Fruit fly (Drosophila melanogaster) whole organism, embryonic: ENCODE results near the gene CG33230.
A peak's percentile ranks its signal among the peaks of the same experiment; 100 is the strongest.

Experiments
- CG10147 ChIP-seq: fragments of 200-800 bp; sonication (Bioruptor generic); optimal IDR thresholded peaks from 2 replicates; lab custom pipeline; 2019; ENCODE audit warnings: missing biosample characterization, mild to moderate bottlenecking, missing genetic modification characterization, moderate library complexity
- CG10431 ChIP-seq: fragments of 200-800 bp; sonication (Bioruptor generic); optimal IDR thresholded peaks from 3 replicates; lab custom pipeline; 2018; ENCODE audit warnings: missing biosample characterization, mild to moderate bottlenecking, missing genetic modification characterization
- CG10565 ChIP-seq: fragments of 200-800 bp; sonication (Bioruptor generic); optimal IDR thresholded peaks from 3 replicates; lab custom pipeline; 2016; ENCODE audit warnings: missing biosample characterization, mild to moderate bottlenecking, missing genetic modification characterization
- CG12391 ChIP-seq: fragments of 200-800 bp; sonication (Bioruptor generic); optimal IDR thresholded peaks from 3 replicates; lab custom pipeline; 2018; ENCODE audit warnings: missing biosample characterization, mild to moderate bottlenecking, missing genetic modification characterization, moderate library complexity
- CG14014 ChIP-seq: fragments of 200-800 bp; sonication (Bioruptor generic); IDR thresholded peaks from 2 replicates; pipeline ENCODE4 v1.3.6; 2022; ENCODE audit warnings: missing biosample characterization, missing genetic modification characterization
- CG14860 ChIP-seq: fragments of 200-800 bp; sonication (Bioruptor generic); IDR thresholded peaks from 3 replicates; pipeline ENCODE4 v1.3.6; 2022; ENCODE audit warnings: missing biosample characterization, missing genetic modification characterization; ENCODE audit not compliant: partially characterized antibody
- CG15479 ChIP-seq: fragments of 200-800 bp; sonication (Bioruptor generic); optimal IDR thresholded peaks from 3 replicates; lab custom pipeline; 2019; ENCODE audit warnings: missing biosample characterization, mild to moderate bottlenecking, missing genetic modification characterization, moderate library complexity
- CG30431 ChIP-seq: fragments of 200-800 bp; sonication (Bioruptor generic); optimal IDR thresholded peaks from 2 replicates; lab custom pipeline; 2017; ENCODE audit warnings: missing biosample characterization, missing genetic modification characterization
- CG3065 ChIP-seq: fragments of 200-800 bp; sonication (Bioruptor generic); optimal IDR thresholded peaks from 2 replicates; lab custom pipeline; 2016; ENCODE audit warnings: missing biosample characterization, missing genetic modification characterization
- CG31388 ChIP-seq: fragments of 200-800 bp; sonication (Bioruptor generic); optimal IDR thresholded peaks from 2 replicates; lab custom pipeline; 2016; ENCODE audit warnings: missing biosample characterization, missing genetic modification characterization
- CG32767 ChIP-seq: fragments of 200-800 bp; sonication (Bioruptor generic); IDR thresholded peaks from 2 replicates; pipeline ENCODE4 v1.3.6; 2022; ENCODE audit warnings: missing biosample characterization, missing genetic modification characterization
- CG3407 ChIP-seq: fragments of 200-800 bp; sonication (Bioruptor generic); optimal IDR thresholded peaks from 2 replicates; lab custom pipeline; 2018; ENCODE audit warnings: missing biosample characterization, mild to moderate bottlenecking, missing genetic modification characterization
- CG42726 ChIP-seq: fragments of 200-800 bp; sonication (Bioruptor generic); IDR thresholded peaks from 2 replicates; pipeline ENCODE4 v1.3.6; 2022; ENCODE audit warnings: missing biosample characterization, missing genetic modification characterization; ENCODE audit not compliant: partially characterized antibody
- CG6854 ChIP-seq: fragments of 200-800 bp; sonication (Bioruptor generic); optimal IDR thresholded peaks from 3 replicates; lab custom pipeline; 2017; ENCODE audit warnings: missing biosample characterization, mild to moderate bottlenecking, missing genetic modification characterization
- CG7372 ChIP-seq: fragments of 200-800 bp; sonication (Bioruptor generic); IDR thresholded peaks from 2 replicates; pipeline ENCODE4 v1.3.6; 2022; ENCODE audit warnings: missing biosample characterization, missing genetic modification characterization
- CG7839 ChIP-seq: fragments of 200-800 bp; sonication (Bioruptor generic); optimal IDR thresholded peaks from 3 replicates; lab custom pipeline; 2018; ENCODE audit warnings: missing biosample characterization, mild to moderate bottlenecking, missing genetic modification characterization, moderate library complexity
- CG8478 ChIP-seq: fragments of >200 bp; optimal IDR thresholded peaks from 2 replicates; lab custom pipeline; 2018
- CTCF ChIP-seq: fragments of 200-800 bp; sonication (Bioruptor generic); optimal IDR thresholded peaks from 2 replicates; lab custom pipeline; 2017; ENCODE audit warnings: missing biosample characterization, mild to moderate bottlenecking, missing genetic modification characterization, moderate library complexity
- Camta ChIP-seq: fragments of 200-800 bp; sonication (Bioruptor generic); optimal IDR thresholded peaks from 2 replicates; lab custom pipeline; 2016; ENCODE audit warnings: missing biosample characterization, missing genetic modification characterization
- CkIIα-i1 ChIP-seq: fragments of 200-800 bp; sonication (Bioruptor generic); IDR thresholded peaks from 2 replicates; pipeline ENCODE4 v1.3.6; 2022; ENCODE audit warnings: missing biosample characterization, missing genetic modification characterization
- D19B ChIP-seq: fragments of 200-800 bp; sonication (Bioruptor generic); optimal IDR thresholded peaks from 2 replicates; lab custom pipeline; 2017; ENCODE audit warnings: missing biosample characterization, mild to moderate bottlenecking, missing genetic modification characterization
- Dfd ChIP-seq, 2 experiments: fragments of >200 bp; optimal IDR thresholded peaks; 2 replicates each; lab custom pipeline; 2017; ENCODE audit warnings: missing biosample characterization in 2 of 2, missing genetic modification characterization in 2 of 2
- ERR ChIP-seq: fragments of 200-800 bp; sonication (Bioruptor generic); optimal IDR thresholded peaks from 2 replicates; lab custom pipeline; 2016; ENCODE audit warnings: missing biosample characterization, missing genetic modification characterization
- Gsc ChIP-seq: fragments of 200-800 bp; sonication (Bioruptor generic); IDR thresholded peaks from 2 replicates; pipeline ENCODE4 v1.3.6; 2022; ENCODE audit warnings: missing biosample characterization, missing genetic modification characterization
- Jarid2 ChIP-seq: fragments of 200-800 bp; sonication (Bioruptor generic); optimal IDR thresholded peaks from 3 replicates; lab custom pipeline; 2017; ENCODE audit warnings: mild to moderate bottlenecking, missing biosample characterization, missing genetic modification reagents, missing genetic modification characterization
- Lhr ChIP-seq: fragments of 200-800 bp; sonication (Bioruptor generic); optimal IDR thresholded peaks from 3 replicates; lab custom pipeline; 2017; ENCODE audit warnings: mild to moderate bottlenecking, missing biosample characterization, missing genetic modification reagents, missing genetic modification characterization
- Lim3 ChIP-seq: fragments of 200-800 bp; sonication (Bioruptor generic); IDR thresholded peaks from 2 replicates; pipeline ENCODE4 v1.3.6; 2022; ENCODE audit warnings: missing biosample characterization, missing genetic modification characterization
- Poxn ChIP-seq: fragments of 200-800 bp; sonication (Bioruptor generic); IDR thresholded peaks from 2 replicates; pipeline ENCODE4 v1.3.6; 2022; ENCODE audit warnings: missing biosample characterization, missing genetic modification characterization
- Rfx ChIP-seq: fragments of 200-800 bp; sonication (Bioruptor generic); IDR thresholded peaks from 2 replicates; pipeline ENCODE4 v1.3.6; 2022; ENCODE audit warnings: missing biosample characterization, missing genetic modification characterization
- Scr ChIP-seq: fragments of 200-800 bp; sonication (Bioruptor generic); IDR thresholded peaks from 2 replicates; pipeline ENCODE4 v1.3.6; 2022; ENCODE audit warnings: missing biosample characterization, missing genetic modification characterization; ENCODE audit not compliant: partially characterized antibody
- Sry-δ ChIP-seq: fragments of 200-800 bp; sonication (Bioruptor generic); optimal IDR thresholded peaks from 2 replicates; lab custom pipeline; 2016; ENCODE audit warnings: missing biosample characterization, missing genetic modification characterization
- Xrp1 ChIP-seq: fragments of 200-800 bp; sonication (Bioruptor generic); IDR thresholded peaks from 2 replicates; pipeline ENCODE4 v1.3.6; 2022; ENCODE audit warnings: missing biosample characterization, missing genetic modification characterization
- cas ChIP-seq: fragments of 200-800 bp; sonication (Bioruptor generic); IDR thresholded peaks from 2 replicates; pipeline ENCODE4 v1.3.6; 2022; ENCODE audit warnings: missing biosample characterization, missing genetic modification characterization
- chm ChIP-seq: fragments of 200-800 bp; sonication (Bioruptor generic); IDR thresholded peaks from 2 replicates; pipeline ENCODE4 v1.3.6; 2022; ENCODE audit warnings: missing biosample characterization, missing genetic modification characterization
- crp ChIP-seq, 2 experiments: fragments of 200-800 bp; sonication (Bioruptor generic); optimal IDR thresholded peaks; 2 replicates in 1 of 2; 3 replicates in 1 of 2; lab custom pipeline; 2017; ENCODE audit warnings: missing biosample characterization in 2 of 2, missing genetic modification characterization in 2 of 2, mild to moderate bottlenecking in 1 of 2, moderate library complexity in 1 of 2
- dmrt11E ChIP-seq: fragments of 200-800 bp; sonication (Bioruptor generic); optimal IDR thresholded peaks from 3 replicates; lab custom pipeline; 2018; ENCODE audit warnings: missing biosample characterization, mild to moderate bottlenecking, missing genetic modification characterization, moderate library complexity
- eyg ChIP-seq: fragments of 200-800 bp; sonication (Bioruptor generic); optimal IDR thresholded peaks from 3 replicates; lab custom pipeline; 2016; ENCODE audit warnings: missing biosample characterization, missing genetic modification characterization
- fd64A ChIP-seq: fragments of 200-800 bp; sonication (Bioruptor generic); optimal IDR thresholded peaks from 3 replicates; lab custom pipeline; 2018; ENCODE audit warnings: missing biosample characterization, mild to moderate bottlenecking, missing genetic modification characterization
- gem ChIP-seq: fragments of 200-800 bp; sonication (Bioruptor generic); optimal IDR thresholded peaks from 2 replicates; lab custom pipeline; 2019; ENCODE audit warnings: missing biosample characterization, mild to moderate bottlenecking, missing genetic modification characterization, moderate library complexity
- h ChIP-seq: fragments of >200 bp; optimal IDR thresholded peaks from 2 replicates; lab custom pipeline; 2017
- hbn ChIP-seq: fragments of 200-800 bp; sonication (Bioruptor generic); IDR thresholded peaks from 2 replicates; pipeline ENCODE4 v1.3.6; 2022; ENCODE audit warnings: missing biosample characterization, missing genetic modification characterization; ENCODE audit not compliant: partially characterized antibody
- jigr1 ChIP-seq: fragments of 200-800 bp; sonication (Bioruptor generic); IDR thresholded peaks from 3 replicates; pipeline ENCODE4 v1.3.6; 2022; ENCODE audit warnings: missing biosample characterization, missing genetic modification characterization
- lab ChIP-seq: fragments of 200-800 bp; sonication (Bioruptor generic); optimal IDR thresholded peaks from 3 replicates; lab custom pipeline; 2017; ENCODE audit warnings: missing biosample characterization, missing genetic modification characterization, mild to moderate bottlenecking, moderate library complexity, missing genetic modification reagents
- nmo ChIP-seq: fragments of 200-800 bp; sonication (Bioruptor generic); optimal IDR thresholded peaks from 2 replicates; lab custom pipeline; 2018; ENCODE audit warnings: missing biosample characterization, mild to moderate bottlenecking, missing genetic modification characterization, moderate library complexity
- odd ChIP-seq: fragments of 200-800 bp; sonication (Bioruptor generic); optimal IDR thresholded peaks from 2 replicates; lab custom pipeline; 2017; ENCODE audit warnings: missing biosample characterization, mild to moderate bottlenecking, missing genetic modification characterization
- phol ChIP-seq: fragments of 200-800 bp; sonication (Bioruptor generic); optimal IDR thresholded peaks from 3 replicates; lab custom pipeline; 2018; ENCODE audit warnings: missing biosample characterization, mild to moderate bottlenecking, missing genetic modification characterization, moderate library complexity
- sim ChIP-seq: fragments of 200-800 bp; sonication (Bioruptor generic); IDR thresholded peaks from 2 replicates; pipeline ENCODE4 v1.3.6; 2022; ENCODE audit warnings: missing biosample characterization, missing genetic modification characterization
- sima ChIP-seq: fragments of 200-800 bp; sonication (Bioruptor generic); optimal IDR thresholded peaks from 2 replicates; lab custom pipeline; 2016; ENCODE audit warnings: missing biosample characterization, missing genetic modification characterization
- sna ChIP-seq: fragments of 200-800 bp; sonication (Bioruptor generic); IDR thresholded peaks from 2 replicates; pipeline ENCODE4 v1.3.6; 2022; ENCODE audit warnings: missing biosample characterization, missing genetic modification characterization; ENCODE audit not compliant: partially characterized antibody
- tup ChIP-seq: fragments of 200-800 bp; sonication (Bioruptor generic); optimal IDR thresholded peaks from 2 replicates; lab custom pipeline; 2016; ENCODE audit warnings: missing biosample characterization, mild to moderate bottlenecking, missing genetic modification characterization, moderate library complexity
- yki ChIP-seq: fragments of >200 bp; optimal IDR thresholded peaks from 3 replicates; lab custom pipeline; 2018
- zen ChIP-seq: fragments of 200-800 bp; sonication (Bioruptor generic); optimal IDR thresholded peaks from 3 replicates; lab custom pipeline; 2018; ENCODE audit warnings: missing biosample characterization, mild to moderate bottlenecking, missing genetic modification characterization, moderate library complexity

The CG33230 gene

dm6 chr3L:1647276-1647919, 29.2 kb downstream of the CG33230 start, which contains the start of the genes CG17249 and Bro (continued):
- TF ChIP-seq crp (GFP tag; optimal IDR thresholded peaks at IDR 0.05; lab: Kevin White, UChicago): peak; percentile 87 to 97
- TF ChIP-seq CG10431 (GFP tag; lab: Kevin White, UChicago): no peak
- TF ChIP-seq dmrt11E (tag; lab: Kevin White, UChicago): no peak
- no peak for TF ChIP-seq D19B (GFP tag; lab: Kevin White, UChicago)
- TF ChIP-seq Rfx: peak; percentile 76
- peak; percentile 25; the same call in 1 of the 2 replicates for TF ChIP-seq Scr
- no peak for TF ChIP-seq CG6854 (GFP tag; lab: Kevin White, UChicago)
- TF ChIP-seq Sry-δ (GFP tag; lab: Kevin White, UChicago): peak; percentile 37
- TF ChIP-seq sim (GFP tag; lab: Robert Waterston, UW): no peak
- no peak for TF ChIP-seq sima (GFP tag; lab: Kevin White, UChicago)
- no peak for TF ChIP-seq lab (GFP tag; lab: Kevin White, UChicago)
- no peak for TF ChIP-seq Gsc (GFP tag; lab: Robert Waterston, UW)
- no peak for TF ChIP-seq CG10147 (GFP tag; lab: Kevin White, UChicago)
- no peak for TF ChIP-seq CTCF (GFP tag; lab: Kevin White, UChicago)
- no peak for TF ChIP-seq Jarid2 (GFP tag; lab: Kevin White, UChicago)
- TF ChIP-seq CG7839 (tag; lab: Kevin White, UChicago): no peak
- no peak for TF ChIP-seq fd64A (GFP tag; lab: Kevin White, UChicago)
- no peak for TF ChIP-seq CG3407 (GFP tag; lab: Kevin White, UChicago)
- no peak for TF ChIP-seq gem
- no peak for TF ChIP-seq CG14014 (GFP tag; lab: Robert Waterston, UW)
- TF ChIP-seq Lhr (GFP tag; lab: Kevin White, UChicago): no peak
- no peak for TF ChIP-seq CG15479 (GFP tag; lab: Kevin White, UChicago)
- no peak for TF ChIP-seq CG3065 (GFP tag; lab: Kevin White, UChicago)
- TF ChIP-seq CG42726 (GFP tag; lab: Robert Waterston, UW): no peak
- no peak for TF ChIP-seq CG7372 (GFP tag; lab: Robert Waterston, UW)
- no peak for TF ChIP-seq CG30431 (GFP tag; lab: Kevin White, UChicago)
- TF ChIP-seq yki (lab: Kevin White, UChicago): no peak
- no peak for TF ChIP-seq CG8478 (lab: Kevin White, UChicago)
- peak; percentile 31 for TF ChIP-seq nmo
- no peak for TF ChIP-seq Camta (GFP tag; lab: Kevin White, UChicago)
- TF ChIP-seq ERR (GFP tag; lab: Kevin White, UChicago): peak; percentile 59
- no peak for TF ChIP-seq sna
- no peak for TF ChIP-seq chm (GFP tag; lab: Robert Waterston, UW)
- no peak for TF ChIP-seq Xrp1 (GFP tag; lab: Robert Waterston, UW)
- TF ChIP-seq CkIIα-i1 (GFP tag; lab: Robert Waterston, UW): no peak
- TF ChIP-seq h: no peak
- no peak for TF ChIP-seq cas
- no peak for TF ChIP-seq Poxn (GFP tag; lab: Robert Waterston, UW)
- TF ChIP-seq phol (tag; lab: Kevin White, UChicago): peak; percentile 37
- no peak for TF ChIP-seq hbn (GFP tag; lab: Robert Waterston, UW)
- TF ChIP-seq eyg (GFP tag; lab: Kevin White, UChicago): no peak
- TF ChIP-seq CG32767: 0 out of 2 replicates have a peak, but pooled peaks have one; percentile 11
- TF ChIP-seq CG10565 (GFP tag; lab: Kevin White, UChicago): no peak
- no peak for TF ChIP-seq CG31388
- no peak for TF ChIP-seq CG14860 (GFP tag; lab: Robert Waterston, UW)
- no peak for TF ChIP-seq Lim3
- no peak for TF ChIP-seq jigr1
- no peak for TF ChIP-seq odd (GFP tag; lab: Kevin White, UChicago)
- no peak for TF ChIP-seq zen
- TF ChIP-seq Dfd (GFP tag; optimal IDR thresholded peaks at IDR 0.05; lab: Kevin White, UChicago): no peak
- peak; percentile 19 for TF ChIP-seq CG12391 (tag; lab: Kevin White, UChicago)
- peak; percentile 14 for TF ChIP-seq tup (GFP tag; lab: Kevin White, UChicago)
